Fruit fly (Drosophila melanogaster): Measurements from ENCODE around the gene CG32461.

Gene CG32461

DNA sequence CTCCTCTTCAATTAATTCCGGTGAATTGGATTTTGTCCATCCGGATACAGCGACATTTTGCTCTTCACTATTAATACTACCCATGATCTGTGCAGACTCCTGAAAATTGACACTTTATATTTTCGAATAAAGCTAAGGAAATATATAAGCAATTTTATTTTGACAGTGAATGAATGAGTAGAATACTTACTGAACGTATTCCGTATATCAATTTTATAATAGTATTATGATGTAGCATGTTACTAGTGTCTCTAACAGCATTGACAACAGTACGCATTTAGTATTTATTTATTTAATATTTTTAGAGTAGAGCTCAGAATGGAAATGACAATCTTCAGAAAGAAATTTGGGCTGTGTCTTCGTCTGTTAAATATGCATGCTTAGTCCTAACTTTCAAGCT, at the start of gene CG32461:
CG32461 (minus strand) TSS at position 101 of the 400 bp plus-strand sequence.
- TF ChIP-seq CG8478 (optimal IDR thresholded peaks at IDR 0.05) (no peak), CTCF (optimal IDR thresholded peaks at IDR 0.05) (no peak)

- no peak for TF ChIP-seq CG8478 (optimal IDR thresholded peaks at IDR 0.05)
- TF ChIP-seq CTCF (optimal IDR thresholded peaks at IDR 0.05) = no peak
Measured at dm6 chr3L:22998176-22998575, 43.1 kb upstream of the CG32461 start, which contains the start of gene nrm. nrm (plus strand) TSS chr3L:22998372.

- no peak for TF ChIP-seq CTCF (optimal IDR thresholded peaks at IDR 0.05)
- no peak for TF ChIP-seq CG8478 (optimal IDR thresholded peaks at IDR 0.05)
Measured at dm6 chr3L:22989495-22989894, 34.4 kb upstream of the CG32461 start.

dm6 chr3L:22987342-22987741, 32.2 kb upstream of the CG32461 start, which contains the start of gene CG32457:
CG32457 (plus strand) TSS chr3L:22987642.
- TF ChIP-seq CTCF (optimal IDR thresholded peaks at IDR 0.05) (no peak), CG8478 (optimal IDR thresholded peaks at IDR 0.05) (no peak)

DNA sequence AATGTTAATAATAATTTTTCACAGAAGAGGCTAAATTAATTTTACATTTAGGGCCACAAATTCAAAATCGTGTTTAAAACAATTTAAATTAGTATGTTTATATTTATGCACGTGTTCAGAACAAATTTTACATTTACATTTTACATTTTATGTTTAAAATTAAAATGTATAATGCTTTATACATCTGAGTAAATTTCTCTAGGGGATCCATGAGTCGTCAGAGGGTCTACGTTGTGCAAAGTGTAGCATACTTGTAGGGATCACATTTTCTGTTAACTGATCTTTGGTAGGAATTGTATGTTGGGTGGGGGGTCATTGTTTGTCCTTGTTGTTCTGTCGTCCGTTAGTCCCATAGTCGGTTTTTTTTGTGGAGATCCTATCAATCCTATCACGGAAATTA, 26.9 kb upstream of the CG32461 start:
- TF ChIP-seq CTCF (optimal IDR thresholded peaks at IDR 0.05) = peak in 1 of 2 experiments; percentile 68
- TF ChIP-seq CG8478 (optimal IDR thresholded peaks at IDR 0.05) = no peak

DNA sequence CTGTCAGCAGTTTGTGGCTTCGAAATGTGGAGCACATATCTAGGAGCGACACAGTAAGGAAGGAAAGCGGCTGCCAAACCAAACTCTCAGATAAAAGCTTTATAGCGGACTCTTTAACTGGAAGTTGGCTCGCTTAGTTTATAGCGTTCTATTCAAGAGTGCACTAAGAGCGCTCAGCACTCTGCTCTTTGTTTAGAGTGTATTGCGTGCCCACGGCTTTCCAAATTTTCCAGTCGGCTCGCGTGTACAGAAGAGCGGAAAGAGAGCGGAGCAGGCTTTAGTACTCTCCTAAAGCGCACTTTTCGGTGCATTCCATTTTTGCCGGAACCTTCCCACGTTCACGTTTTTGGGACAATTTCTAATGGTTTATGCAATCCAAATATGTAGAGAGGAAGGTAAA, 5.2 kb upstream of the CG32461 start:
- TF ChIP-seq CG8478 (optimal IDR thresholded peaks at IDR 0.05) (no peak), CTCF (optimal IDR thresholded peaks at IDR 0.05) (no peak)

dm6 chr3L:22958171-22958570, 3.1 kb upstream of the CG32461 start:
- TF ChIP-seq CG8478 (optimal IDR thresholded peaks at IDR 0.05) (no peak), CTCF (optimal IDR thresholded peaks at IDR 0.05) (peak; percentile 71 to 85)

- no peak for TF ChIP-seq CG8478 (optimal IDR thresholded peaks at IDR 0.05)
- TF ChIP-seq CTCF (optimal IDR thresholded peaks at IDR 0.05) = no peak
Measured at dm6 chr3L:22952703-22953102, 2.4 kb downstream of the CG32461 start.

DNA sequence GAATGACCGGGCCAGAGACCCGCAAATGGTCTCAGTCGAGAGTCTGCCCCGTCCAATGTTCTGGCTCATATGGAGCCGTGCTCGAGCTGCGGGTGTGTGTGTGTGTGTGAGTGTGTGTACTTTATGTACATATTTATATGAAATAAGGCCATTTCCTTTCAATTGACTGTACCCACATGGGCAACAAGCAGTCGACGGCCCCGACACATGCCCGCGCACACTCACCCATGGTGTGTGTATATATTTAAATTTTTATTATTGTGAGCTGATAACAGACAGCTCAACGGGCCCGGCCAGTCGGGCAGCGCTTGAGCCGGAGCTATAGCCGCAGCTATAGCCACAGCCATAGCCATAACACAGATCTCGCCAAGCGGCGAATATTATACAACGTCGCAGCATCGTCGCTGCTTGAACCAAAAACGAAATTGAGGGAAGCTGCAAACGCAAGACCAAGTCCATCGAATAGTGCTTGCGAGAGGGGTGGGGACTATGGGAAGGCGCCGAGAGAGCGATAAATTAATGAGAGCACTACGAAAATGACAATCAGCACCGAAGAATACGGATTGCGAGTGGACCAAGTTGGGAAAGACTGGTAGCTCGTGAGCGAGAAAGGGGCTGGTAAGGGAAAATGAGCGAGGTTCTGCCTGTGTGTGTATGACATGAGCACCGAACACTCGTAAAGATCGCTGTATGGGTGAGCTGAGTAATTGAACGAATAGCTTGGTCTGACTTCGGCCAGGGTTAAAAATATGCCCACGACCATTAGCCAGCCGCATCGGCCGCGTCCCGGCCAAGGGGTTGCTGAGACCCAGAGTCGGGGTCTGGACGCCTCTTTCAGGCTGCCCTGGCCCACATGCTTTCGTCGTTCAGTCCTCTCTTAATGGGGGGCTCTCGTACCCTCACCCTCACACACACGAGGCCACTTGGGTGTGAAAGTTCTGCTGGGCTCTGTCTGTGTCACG, 6.8 kb downstream of the CG32461 start:
- TF ChIP-seq CTCF (optimal IDR thresholded peaks at IDR 0.05) (no peak), CG8478 (optimal IDR thresholded peaks at IDR 0.05) (no peak)

DNA sequence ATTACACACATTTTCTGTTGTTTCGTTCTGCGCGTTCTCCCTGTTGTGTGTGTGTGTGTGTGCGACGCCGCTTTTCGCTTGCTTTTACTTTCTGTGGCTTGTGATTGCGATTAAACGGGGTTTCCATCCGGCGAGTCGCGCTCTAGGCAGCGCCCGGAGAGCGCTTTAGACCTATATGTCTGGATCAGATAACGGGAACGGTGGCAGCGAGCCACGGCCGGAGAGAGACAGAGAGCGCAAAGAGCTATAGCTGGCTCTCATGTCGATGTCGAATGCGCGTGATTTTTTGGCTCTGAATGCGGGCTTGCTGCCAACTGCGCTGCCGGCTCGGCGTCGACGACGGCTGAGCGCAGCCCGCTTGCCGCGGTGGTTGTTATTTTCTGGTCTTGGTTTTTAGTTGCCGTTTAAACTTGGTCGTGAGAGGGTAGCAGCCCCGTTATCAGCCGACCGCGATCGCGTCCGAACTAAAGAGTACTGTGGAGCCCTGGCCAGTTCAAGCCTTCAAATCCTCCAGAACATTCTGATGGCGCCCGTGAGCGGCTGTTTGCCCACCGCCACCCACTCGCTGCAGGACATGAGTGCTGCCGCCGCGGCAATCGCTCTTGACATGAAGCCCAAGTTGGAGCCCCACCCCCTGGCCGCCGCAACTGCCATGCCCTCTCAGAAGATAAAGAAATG, 9.7 kb downstream of the CG32461 start, which contains the start of gene Mes2:
Mes2 (plus strand) TSS at position 394 of the 678 bp plus-strand sequence.
- TF ChIP-seq CTCF (optimal IDR thresholded peaks at IDR 0.05) (no peak), CG8478 (optimal IDR thresholded peaks at IDR 0.05) (no peak)

DNA sequence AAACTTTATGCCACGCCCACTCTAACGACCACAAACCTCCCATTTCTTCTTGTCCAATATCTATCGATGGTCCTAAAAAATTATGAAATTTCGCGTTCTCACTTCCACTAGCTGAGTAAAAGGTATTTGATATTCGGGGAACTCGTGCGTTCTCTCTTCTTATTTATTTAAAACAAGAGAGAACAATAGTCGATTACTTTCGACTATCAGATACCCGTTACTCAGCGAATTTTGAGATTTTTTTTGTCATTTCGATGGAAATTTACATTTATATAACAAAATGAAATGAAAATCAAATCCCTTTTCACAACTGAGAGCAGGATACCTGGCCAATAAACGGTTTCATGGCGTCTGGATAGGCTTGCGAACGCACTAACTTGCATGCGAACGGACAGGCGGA, 10.6 kb downstream of the CG32461 start:
- TF ChIP-seq CG8478 (optimal IDR thresholded peaks at IDR 0.05) (no peak), CTCF (optimal IDR thresholded peaks at IDR 0.05) (no peak)

DNA sequence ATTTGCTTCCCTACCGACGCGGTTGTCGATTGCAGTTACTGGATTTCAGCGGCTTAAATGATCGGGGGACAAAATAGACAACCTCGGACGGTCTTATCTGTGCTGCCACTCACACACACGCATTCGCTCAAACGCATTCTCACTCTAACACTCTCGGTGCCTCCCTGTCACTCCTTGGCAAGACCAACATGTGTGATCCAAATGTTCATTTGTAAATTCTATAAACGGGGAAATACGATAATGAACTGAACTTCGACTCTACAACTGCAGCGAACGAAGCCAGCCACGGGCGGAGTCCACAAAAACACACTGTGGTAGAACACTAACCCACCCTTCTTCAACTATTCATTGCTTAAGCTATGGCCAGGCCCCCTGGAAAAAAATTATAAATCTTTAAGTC, 11.6 kb downstream of the CG32461 start:
- TF ChIP-seq CG8478 (optimal IDR thresholded peaks at IDR 0.05) (no peak), CTCF (optimal IDR thresholded peaks at IDR 0.05) (no peak)

dm6 chr3L:22940249-22940648, 14.9 kb downstream of the CG32461 start:
- peak; percentile 87 to 90 for TF ChIP-seq CTCF (optimal IDR thresholded peaks at IDR 0.05)
- no peak for TF ChIP-seq CG8478 (optimal IDR thresholded peaks at IDR 0.05)

DNA sequence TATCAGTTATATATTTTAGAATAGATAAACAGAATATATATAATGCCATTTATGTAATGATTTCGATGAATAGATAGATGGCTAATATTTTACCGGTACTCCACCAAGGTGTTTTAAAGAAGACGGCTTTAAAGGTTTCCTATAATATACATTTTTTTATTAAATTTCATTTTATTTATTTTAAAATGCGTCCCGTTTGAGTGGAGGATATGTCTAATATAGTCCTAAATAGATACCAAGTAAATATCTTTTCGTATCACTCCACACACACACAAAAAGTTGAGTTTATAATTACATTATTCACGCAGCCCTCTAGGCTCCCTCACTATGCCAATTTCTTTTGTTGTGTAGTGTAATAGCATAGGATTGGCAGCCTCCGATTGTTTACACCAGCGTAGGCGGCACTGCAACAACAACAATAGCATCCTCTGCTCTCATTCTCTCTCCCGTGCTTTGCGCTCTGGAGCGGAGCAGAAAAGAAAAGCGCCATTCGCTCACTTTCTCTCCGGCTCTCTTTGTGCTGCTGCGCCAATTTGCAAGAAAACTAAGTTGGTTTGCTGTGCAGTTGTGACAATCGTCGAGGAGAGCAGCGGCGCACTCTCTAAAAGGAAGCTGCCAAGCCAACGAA, 45.1 kb downstream of the CG32461 start, which contains the start of gene CG12768:
CG12768 (plus strand) TSS at position 578 of the 628 bp plus-strand sequence.
- TF ChIP-seq CG8478 (optimal IDR thresholded peaks at IDR 0.05) = no peak
- TF ChIP-seq CTCF (optimal IDR thresholded peaks at IDR 0.05) = no peak

- TF ChIP-seq CG8478 (optimal IDR thresholded peaks at IDR 0.05) (no peak), CTCF (optimal IDR thresholded peaks at IDR 0.05) (no peak)
Measured at dm6 chr3L:22909325-22909904, 45.7 kb downstream of the CG32461 start.
